Fruit fly (Drosophila melanogaster): Measurements from ENCODE around the gene CG44000.

The CG44000 gene

DNA sequence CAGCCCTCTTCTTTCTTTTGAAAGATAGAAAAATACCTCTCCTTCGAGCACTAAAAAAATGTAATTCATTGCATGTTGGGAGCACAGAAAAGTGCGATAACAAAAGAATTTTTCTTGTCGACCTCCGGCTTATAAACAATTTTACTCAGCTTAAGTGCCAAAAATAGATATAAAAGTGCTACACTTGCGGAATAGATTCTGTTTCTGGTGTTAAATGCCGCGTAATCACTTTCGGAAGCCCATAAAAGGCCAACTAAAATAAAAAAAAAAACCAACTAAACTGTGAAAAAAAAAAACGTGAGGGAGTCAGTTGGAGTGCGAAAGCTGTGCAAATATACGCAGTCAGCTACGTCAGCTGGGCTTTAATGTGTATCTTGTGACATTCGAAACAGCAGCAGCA lies 46.6 kb downstream of the CG44000 start:
- TF ChIP-seq ttk (optimal IDR thresholded peaks at IDR 0.05): no peak
- no peak for TF ChIP-seq psq (optimal IDR thresholded peaks at IDR 0.05)
- no peak for TF ChIP-seq Myc (optimal IDR thresholded peaks at IDR 0.05)
- no peak for TF ChIP-seq h (optimal IDR thresholded peaks at IDR 0.05)
- no peak for TF ChIP-seq Sin3A (optimal IDR thresholded peaks at IDR 0.05)
- TF ChIP-seq insv (optimal IDR thresholded peaks at IDR 0.05): no peak

DNA sequence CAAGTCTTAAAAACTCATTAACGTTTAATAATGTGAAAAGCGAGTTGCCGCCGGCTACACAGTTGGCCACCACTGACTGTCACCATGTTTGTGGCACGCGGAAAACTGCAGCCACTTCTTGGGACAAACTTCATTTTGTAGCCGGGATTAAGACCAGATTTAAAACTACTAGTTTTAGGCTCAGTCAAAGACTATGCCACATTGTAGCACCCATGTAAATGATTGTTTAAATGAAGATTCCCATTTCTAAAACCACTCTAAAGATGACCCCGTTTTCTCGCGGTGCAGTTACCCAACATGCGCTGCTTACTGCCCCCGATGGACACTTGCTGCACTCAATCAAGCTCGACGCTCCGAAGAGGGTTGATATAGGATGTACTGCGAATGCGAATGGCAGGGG lies 47.3 kb downstream of the CG44000 start:
- TF ChIP-seq h (optimal IDR thresholded peaks at IDR 0.05) (no peak), ttk (optimal IDR thresholded peaks at IDR 0.05) (no peak), Myc (optimal IDR thresholded peaks at IDR 0.05) (no peak), Sin3A (optimal IDR thresholded peaks at IDR 0.05) (no peak), insv (optimal IDR thresholded peaks at IDR 0.05) (no peak), psq (optimal IDR thresholded peaks at IDR 0.05) (no peak)

DNA sequence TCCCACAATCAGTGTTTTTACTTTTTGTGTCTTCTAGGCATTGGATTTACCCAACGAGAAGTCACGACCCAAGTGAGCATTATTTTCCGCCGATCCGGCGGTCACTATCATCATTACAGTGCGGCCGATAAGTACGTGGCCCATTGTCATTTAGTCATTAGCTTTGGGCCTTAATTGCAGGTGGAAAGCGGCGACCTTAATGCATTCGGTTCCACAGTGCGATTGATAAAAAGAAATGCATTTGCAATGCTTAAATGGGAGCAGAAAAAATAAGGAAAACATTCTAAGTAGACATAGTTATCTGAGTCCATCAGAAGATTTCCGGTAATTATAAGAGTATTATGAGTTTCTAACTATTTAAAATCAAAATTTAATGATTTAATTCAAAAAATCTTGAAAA lies 49.1 kb downstream of the CG44000 start:
- no peak for TF ChIP-seq Sin3A (optimal IDR thresholded peaks at IDR 0.05)
- no peak for TF ChIP-seq h (optimal IDR thresholded peaks at IDR 0.05)
- TF ChIP-seq ttk (optimal IDR thresholded peaks at IDR 0.05): no peak
- no peak for TF ChIP-seq psq (optimal IDR thresholded peaks at IDR 0.05)
- no peak for TF ChIP-seq insv (optimal IDR thresholded peaks at IDR 0.05)
- no peak for TF ChIP-seq Myc (optimal IDR thresholded peaks at IDR 0.05)

DNA sequence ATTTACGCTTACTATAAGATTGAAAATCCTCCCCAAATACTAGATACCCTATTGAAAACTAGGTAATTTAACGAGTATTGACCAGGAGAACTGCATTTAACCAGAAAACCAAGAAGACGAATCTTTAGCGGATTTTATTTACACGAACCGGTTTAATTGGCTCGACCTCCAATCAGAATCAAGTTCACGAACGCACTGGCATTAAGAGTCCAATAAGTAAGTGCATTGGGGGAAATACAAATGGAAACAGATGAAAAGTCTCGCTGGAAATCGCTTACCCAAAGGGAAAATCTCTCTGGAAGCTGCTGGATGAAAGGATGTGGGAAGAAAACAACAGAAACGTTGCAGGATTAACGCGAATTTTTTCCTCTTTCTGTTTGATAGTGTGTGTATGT lies 49.5 kb downstream of the CG44000 start:
- TF ChIP-seq Myc (optimal IDR thresholded peaks at IDR 0.05) (no peak), insv (optimal IDR thresholded peaks at IDR 0.05) (no peak), ttk (optimal IDR thresholded peaks at IDR 0.05) (no peak), h (optimal IDR thresholded peaks at IDR 0.05) (no peak), Sin3A (optimal IDR thresholded peaks at IDR 0.05) (no peak), psq (optimal IDR thresholded peaks at IDR 0.05) (no peak)

DNA sequence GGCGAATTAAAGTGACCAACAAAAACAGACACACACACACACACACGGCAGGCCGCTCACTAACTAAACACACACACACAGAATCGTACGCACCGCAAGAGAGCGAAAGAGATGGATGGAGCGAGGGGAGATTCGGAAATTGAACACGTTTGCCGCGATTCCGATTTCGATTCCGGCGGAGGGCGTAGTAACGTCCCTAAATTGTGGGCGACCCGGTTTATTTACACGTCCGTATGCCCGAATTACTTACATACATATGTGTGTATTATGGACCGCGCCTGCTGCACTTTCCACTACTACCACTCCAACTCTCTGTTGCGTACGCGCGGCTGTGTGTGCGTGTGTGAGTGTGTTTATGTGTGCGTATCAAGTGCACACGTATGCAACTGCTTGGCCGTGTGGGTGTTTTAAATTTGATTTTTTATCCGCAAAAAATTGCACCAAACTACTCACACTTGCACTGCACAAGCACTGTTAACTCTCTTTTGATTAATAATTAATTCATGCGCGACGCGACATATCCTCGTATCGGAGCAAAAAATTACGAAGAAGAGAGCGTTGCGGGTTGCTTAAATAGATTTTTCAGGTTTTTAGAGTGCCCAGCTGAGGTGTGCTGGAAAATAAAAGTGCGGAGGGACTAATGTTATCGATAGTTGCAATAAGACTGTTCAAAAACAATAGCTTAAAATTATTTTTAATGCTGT lies 50.1 kb downstream of the CG44000 start, which contains the start of gene Pgant5:
TSS of gene Pgant5 (minus strand) at position 601 of the 704 bp plus-strand sequence.
- TF ChIP-seq Myc (optimal IDR thresholded peaks at IDR 0.05) (no peak), Sin3A (optimal IDR thresholded peaks at IDR 0.05) (no peak)

DNA sequence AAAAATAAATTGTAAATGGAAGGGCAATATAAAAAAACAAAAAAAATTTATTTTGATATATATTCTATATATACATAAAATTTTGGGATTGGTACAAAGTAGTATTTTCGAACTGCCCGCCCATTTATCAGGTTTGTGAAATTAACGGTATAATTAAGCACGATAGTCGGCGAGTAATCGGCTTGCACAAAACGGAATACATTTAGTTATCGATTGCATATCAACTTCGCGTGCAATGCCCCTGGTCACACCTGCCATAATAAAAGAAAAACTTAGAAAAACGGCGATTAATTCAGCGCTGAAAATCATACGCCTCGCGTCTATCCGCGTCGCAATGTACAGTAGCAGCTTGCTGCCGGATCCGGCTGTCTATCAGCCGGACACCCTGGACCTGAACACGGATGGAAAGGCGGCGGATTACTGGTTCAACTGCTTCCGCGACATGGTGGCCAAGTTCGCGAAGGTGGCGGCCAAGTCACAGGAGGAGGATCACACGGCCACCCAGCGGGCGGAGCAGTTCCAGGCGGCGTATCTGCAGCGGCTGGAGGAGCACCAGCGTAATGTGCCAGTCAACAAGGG lies 50.8 kb downstream of the CG44000 start, which contains the start of gene CG5828:
TSS of gene CG5828 (plus strand) at position 205 of the 579 bp plus-strand sequence.
- TF ChIP-seq Myc (optimal IDR thresholded peaks at IDR 0.05) (no peak), insv (optimal IDR thresholded peaks at IDR 0.05) (no peak), Sin3A (optimal IDR thresholded peaks at IDR 0.05) (no peak), psq (optimal IDR thresholded peaks at IDR 0.05) (no peak), h (optimal IDR thresholded peaks at IDR 0.05) (no peak), ttk (optimal IDR thresholded peaks at IDR 0.05) (no peak)

DNA sequence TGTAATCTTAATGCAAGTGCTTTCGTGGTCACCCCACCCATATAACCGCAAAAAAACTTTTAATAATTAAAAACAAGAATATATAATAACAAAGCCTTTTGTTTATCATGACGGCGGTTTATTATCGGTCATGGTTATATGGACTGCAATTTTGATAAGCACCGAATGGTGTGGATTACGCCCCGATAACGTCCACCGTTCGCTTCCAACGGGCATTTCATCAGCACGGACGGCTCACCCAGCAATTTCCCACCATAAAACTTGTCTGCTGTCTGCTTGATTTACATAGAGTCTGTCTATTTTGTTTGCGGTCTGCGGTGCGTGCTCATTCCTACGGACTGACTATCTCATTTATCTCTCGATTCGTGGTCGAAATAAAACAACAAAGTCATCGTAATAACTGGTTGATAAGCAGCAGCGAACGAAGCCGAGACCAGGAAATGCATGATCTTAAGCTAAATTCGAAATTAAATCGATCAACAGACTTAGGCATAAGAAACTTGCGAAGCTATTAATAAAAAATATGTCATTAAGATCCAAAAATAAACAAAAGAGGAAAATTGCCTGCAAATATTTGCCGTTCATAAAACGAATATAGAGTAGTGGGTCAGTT lies 52.4 kb downstream of the CG44000 start:
- TF ChIP-seq Myc (optimal IDR thresholded peaks at IDR 0.05) (no peak), psq (optimal IDR thresholded peaks at IDR 0.05) (no peak), insv (optimal IDR thresholded peaks at IDR 0.05) (no peak), h (optimal IDR thresholded peaks at IDR 0.05) (no peak), ttk (optimal IDR thresholded peaks at IDR 0.05) (no peak), Sin3A (optimal IDR thresholded peaks at IDR 0.05) (no peak)

DNA sequence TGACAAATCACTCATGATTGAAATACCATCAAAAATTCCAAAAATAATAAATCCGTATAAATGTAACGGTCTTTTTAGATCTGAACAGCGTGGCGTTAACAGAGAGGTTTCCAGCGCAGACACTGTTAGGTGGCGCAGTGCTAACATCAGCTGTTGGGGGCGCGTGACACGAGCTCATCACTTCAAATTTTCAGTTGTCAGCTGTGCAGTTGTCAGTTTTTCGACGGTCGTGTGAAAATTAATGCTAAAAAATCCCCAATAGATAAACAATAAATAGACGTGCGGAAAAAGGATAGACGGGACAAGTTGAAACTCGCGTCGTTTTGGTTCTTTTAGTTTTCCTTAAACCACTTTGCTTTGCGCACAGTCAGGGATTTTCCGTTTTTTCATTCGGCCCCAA lies 53.2 kb downstream of the CG44000 start, which contains the start of gene CG4230:
TSS of gene CG4230 (plus strand) at position 6 of the 400 bp plus-strand sequence.
- TF ChIP-seq psq (optimal IDR thresholded peaks at IDR 0.05): no peak
- no peak for TF ChIP-seq Sin3A (optimal IDR thresholded peaks at IDR 0.05)
- TF ChIP-seq ttk (optimal IDR thresholded peaks at IDR 0.05): no peak
- no peak for TF ChIP-seq insv (optimal IDR thresholded peaks at IDR 0.05)
- TF ChIP-seq Myc (optimal IDR thresholded peaks at IDR 0.05): no peak
- TF ChIP-seq h (optimal IDR thresholded peaks at IDR 0.05): no peak

DNA sequence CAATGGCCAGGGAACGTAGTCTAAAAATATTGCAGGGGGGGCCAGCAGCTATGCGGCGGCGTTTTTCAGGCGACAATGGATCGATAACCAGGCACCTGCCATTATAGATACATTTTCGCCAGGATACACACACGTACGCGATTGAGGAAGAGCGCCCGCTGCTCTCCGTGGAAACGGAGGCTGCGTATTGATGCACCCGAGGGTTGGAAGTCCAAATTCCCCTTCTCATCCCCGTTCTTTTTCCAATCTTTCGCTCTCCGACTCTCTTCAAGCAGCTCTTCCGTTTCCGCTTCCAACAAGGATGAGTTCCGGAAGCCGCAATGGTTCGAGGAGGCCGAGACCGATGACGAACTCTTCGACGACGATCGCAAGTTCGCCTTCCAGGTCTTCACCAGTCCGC lies 53.7 kb downstream of the CG44000 start:
- TF ChIP-seq psq (optimal IDR thresholded peaks at IDR 0.05): no peak
- no peak for TF ChIP-seq insv (optimal IDR thresholded peaks at IDR 0.05)
- TF ChIP-seq Myc (optimal IDR thresholded peaks at IDR 0.05): no peak
- TF ChIP-seq ttk (optimal IDR thresholded peaks at IDR 0.05): no peak
- no peak for TF ChIP-seq h (optimal IDR thresholded peaks at IDR 0.05)
- TF ChIP-seq Sin3A (optimal IDR thresholded peaks at IDR 0.05): no peak

Data from Kc167 (cell line).